Fruit fly (Drosophila melanogaster) S2 (cell line): Measurements from ENCODE around the gene CG9471.

ENCODE experiments used
- CG8478 ChIP-seq: fragments of >200 bp; optimal IDR thresholded peaks from 2 replicates; lab custom pipeline; 2018
- CTCF ChIP-seq, 2 experiments: fragments of >200 bp; optimal IDR thresholded peaks; 2 replicates each; lab custom pipeline; 2018

DNA sequence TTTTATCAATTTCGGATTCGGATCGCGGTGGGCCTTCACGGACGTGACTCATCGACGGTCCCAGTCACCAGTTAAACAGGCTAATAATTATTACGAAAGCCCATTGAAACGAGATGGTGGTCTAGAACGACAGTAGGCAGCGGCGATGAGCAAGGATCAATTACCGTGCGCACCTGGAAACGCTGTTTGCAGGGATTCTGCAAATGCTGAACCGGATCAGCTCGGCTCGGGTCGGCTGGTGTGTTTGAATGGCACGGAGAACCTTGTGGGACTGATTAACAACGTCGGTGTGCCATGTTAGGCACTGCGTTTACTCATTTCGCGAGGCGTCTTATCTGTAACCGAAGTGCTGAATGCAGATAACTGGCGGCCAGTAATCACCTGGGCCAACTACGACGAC is 2.8 kb upstream of the CG9471 start, which contains the start of gene Whamy:
- TF ChIP-seq CTCF (optimal IDR thresholded peaks at IDR 0.05; lab: Kevin White, UChicago): no peak
- TF ChIP-seq CG8478: no peak
